Fruit fly (Drosophila melanogaster): ENCODE measurements around the gene CG31688.

dm6 chr2L:20428756-20429408, 2.9 kb downstream of the CG31688 start:
- no peak for TF ChIP-seq CG9139 (GFP tag; optimal IDR thresholded peaks at IDR 0.05)
- TF ChIP-seq CG11762 (GFP tag; optimal IDR thresholded peaks at IDR 0.05; ENCODE audit: insufficient read depth): no peak
- 0 out of 3 replicates have a peak, but pooled peaks have one; percentile 27 for TF ChIP-seq CG8119 (GFP tag; IDR thresholded peaks at IDR 0.05)
- no peak for TF ChIP-seq Lpt (GFP tag; optimal IDR thresholded peaks at IDR 0.05)
- peak; percentile 90 for TF ChIP-seq vri (GFP tag; optimal IDR thresholded peaks at IDR 0.05)
- peak; percentile 52 for TF ChIP-seq CG3919 (GFP tag; optimal IDR thresholded peaks at IDR 0.05)
- no peak for TF ChIP-seq CG1621 (tag; optimal IDR thresholded peaks at IDR 0.05)
